Worm (Caenorhabditis elegans): ENCODE results near the gene C11E4.7.

C11E4.7 gene

ce11 chrX:9616919-9617318 lies at the start of gene C11E4.7:
TSS of gene C11E4.7 (plus strand) at chrX:9617219.
- TF ChIP-seq klf-2 (GFP tag; conservative IDR thresholded peaks at IDR 0.05) (no peak), tab-1 (GFP tag; IDR thresholded peaks at IDR 0.05) (no peak), ztf-23 (GFP tag; IDR thresholded peaks at IDR 0.05) (no peak), cog-1 (tag; optimal IDR thresholded peaks at IDR 0.05) (no peak), flt-1 (GFP tag; IDR thresholded peaks at IDR 0.05) (no peak), ztf-29 (GFP tag; IDR thresholded peaks at IDR 0.05) (no peak), med-1 (GFP tag; optimal IDR thresholded peaks at IDR 0.05; ENCODE audit: insufficient read depth) (no peak), T22C8.4 (GFP tag; IDR thresholded peaks at IDR 0.05) (no peak), ref-1 (GFP tag; conservative IDR thresholded peaks at IDR 0.05) (no peak)

DNA sequence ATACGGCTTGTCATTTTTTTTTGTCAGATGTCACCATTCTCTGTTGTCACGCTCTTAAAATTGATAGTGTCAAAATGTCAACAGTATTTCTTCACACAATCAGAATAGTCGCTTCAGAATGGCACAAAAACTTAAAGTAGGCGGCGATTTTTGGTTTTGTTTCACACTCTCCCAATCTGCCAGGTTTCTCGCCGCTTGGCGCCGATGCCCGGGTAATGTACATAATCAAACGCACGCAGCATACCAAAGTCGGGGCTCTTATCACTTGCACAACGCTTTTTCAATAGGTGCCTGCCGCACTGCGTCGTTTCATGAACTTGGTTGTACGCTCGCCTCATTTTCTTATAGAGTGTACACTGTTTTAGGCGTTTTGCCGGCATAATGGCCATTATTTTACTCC lies 48.4 kb upstream of the C11E4.7 start:
- TF ChIP-seq tab-1 (GFP tag; IDR thresholded peaks at IDR 0.05), result no peak
- no peak for TF ChIP-seq T22C8.4 (GFP tag; IDR thresholded peaks at IDR 0.05)
- no peak for TF ChIP-seq med-1 (GFP tag; optimal IDR thresholded peaks at IDR 0.05; ENCODE audit: insufficient read depth)
- TF ChIP-seq ztf-23 (GFP tag; IDR thresholded peaks at IDR 0.05), result no peak
- TF ChIP-seq cog-1 (tag; optimal IDR thresholded peaks at IDR 0.05), result no peak
- no peak for TF ChIP-seq flt-1 (GFP tag; IDR thresholded peaks at IDR 0.05)

- no peak for TF ChIP-seq ztf-23 (GFP tag; IDR thresholded peaks at IDR 0.05)
- no peak for TF ChIP-seq T22C8.4 (GFP tag; IDR thresholded peaks at IDR 0.05)
- TF ChIP-seq cog-1 (tag; optimal IDR thresholded peaks at IDR 0.05), result no peak
- TF ChIP-seq med-1 (GFP tag; optimal IDR thresholded peaks at IDR 0.05; ENCODE audit: insufficient read depth), result no peak
- TF ChIP-seq flt-1 (GFP tag; IDR thresholded peaks at IDR 0.05), result no peak
- no peak for TF ChIP-seq tab-1 (GFP tag; IDR thresholded peaks at IDR 0.05)
- no peak for TF ChIP-seq ref-1 (GFP tag; conservative IDR thresholded peaks at IDR 0.05)
- TF ChIP-seq ztf-29 (GFP tag; IDR thresholded peaks at IDR 0.05), result no peak
- no peak for TF ChIP-seq klf-2 (GFP tag; conservative IDR thresholded peaks at IDR 0.05)
Observed at ce11 chrX:9576928-9577327, 40.1 kb upstream of the C11E4.7 start, which contains the start of gene glb-17. TSS of gene glb-17 (minus strand) at chrX:9577028.

- no peak for TF ChIP-seq klf-2 (GFP tag; conservative IDR thresholded peaks at IDR 0.05)
- no peak for TF ChIP-seq T22C8.4 (GFP tag; IDR thresholded peaks at IDR 0.05)
- TF ChIP-seq tab-1 (GFP tag; IDR thresholded peaks at IDR 0.05), result no peak
- TF ChIP-seq ztf-23 (GFP tag; IDR thresholded peaks at IDR 0.05), result no peak
Observed at ce11 chrX:9584333-9584732, 32.7 kb upstream of the C11E4.7 start, which contains the start of gene gpx-5. TSS of gene gpx-5 (plus strand) at chrX:9584668.

- no peak for TF ChIP-seq klf-2 (GFP tag; conservative IDR thresholded peaks at IDR 0.05)
- TF ChIP-seq ztf-23 (GFP tag; IDR thresholded peaks at IDR 0.05), result no peak
- TF ChIP-seq flt-1 (GFP tag; IDR thresholded peaks at IDR 0.05), result no peak
- TF ChIP-seq T22C8.4 (GFP tag; IDR thresholded peaks at IDR 0.05), result no peak
- no peak for TF ChIP-seq ref-1 (GFP tag; conservative IDR thresholded peaks at IDR 0.05)
- TF ChIP-seq tab-1 (GFP tag; IDR thresholded peaks at IDR 0.05), result no peak
- TF ChIP-seq ztf-29 (GFP tag; IDR thresholded peaks at IDR 0.05), result no peak
- TF ChIP-seq cog-1 (tag; optimal IDR thresholded peaks at IDR 0.05), result no peak
- TF ChIP-seq med-1 (GFP tag; optimal IDR thresholded peaks at IDR 0.05; ENCODE audit: insufficient read depth), result no peak
Observed at ce11 chrX:9585584-9586166, 31.3 kb upstream of the C11E4.7 start.

- TF ChIP-seq cog-1 (tag; optimal IDR thresholded peaks at IDR 0.05) (no peak), klf-2 (GFP tag; conservative IDR thresholded peaks at IDR 0.05) (no peak), ztf-29 (GFP tag; IDR thresholded peaks at IDR 0.05) (no peak), med-1 (GFP tag; optimal IDR thresholded peaks at IDR 0.05; ENCODE audit: insufficient read depth) (no peak), tab-1 (GFP tag; IDR thresholded peaks at IDR 0.05) (no peak), ztf-23 (GFP tag; IDR thresholded peaks at IDR 0.05) (no peak), flt-1 (GFP tag; IDR thresholded peaks at IDR 0.05) (no peak), T22C8.4 (GFP tag; IDR thresholded peaks at IDR 0.05) (no peak), ref-1 (GFP tag; conservative IDR thresholded peaks at IDR 0.05) (no peak)
Observed at ce11 chrX:9587642-9588041, 29.4 kb upstream of the C11E4.7 start, which contains the start of gene gpx-3. TSS of gene gpx-3 (plus strand) at chrX:9587942.

ce11 chrX:9589123-9589522 lies 27.9 kb upstream of the C11E4.7 start, which contains the start of gene del-8:
TSS of gene del-8 (plus strand) at chrX:9589423.
- TF ChIP-seq flt-1 (GFP tag; IDR thresholded peaks at IDR 0.05), result no peak

DNA sequence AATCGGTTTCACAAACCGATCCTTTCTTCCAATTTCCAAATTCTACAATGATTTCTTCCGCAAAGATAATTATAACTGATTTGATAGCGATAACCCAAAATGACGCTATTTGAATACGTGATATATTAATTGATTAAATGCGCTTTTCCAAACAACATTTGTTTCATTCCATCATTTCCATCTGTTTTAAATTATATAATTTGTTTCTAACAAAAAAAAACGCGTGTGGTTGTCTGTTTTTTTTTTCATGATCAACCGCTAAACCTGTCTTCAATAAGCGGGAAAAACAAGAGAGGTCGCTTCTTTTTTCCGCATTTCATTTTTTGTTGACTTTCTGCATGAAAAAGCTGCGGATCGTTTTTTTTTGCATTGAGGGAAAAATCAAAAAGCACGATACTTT lies 19.7 kb upstream of the C11E4.7 start:
- no peak for TF ChIP-seq klf-2 (GFP tag; conservative IDR thresholded peaks at IDR 0.05)
- no peak for TF ChIP-seq tab-1 (GFP tag; IDR thresholded peaks at IDR 0.05)
- TF ChIP-seq flt-1 (GFP tag; IDR thresholded peaks at IDR 0.05), result no peak
- TF ChIP-seq cog-1 (tag; optimal IDR thresholded peaks at IDR 0.05), result no peak
- no peak for TF ChIP-seq ref-1 (GFP tag; conservative IDR thresholded peaks at IDR 0.05)
- TF ChIP-seq med-1 (GFP tag; optimal IDR thresholded peaks at IDR 0.05; ENCODE audit: insufficient read depth), result no peak
- TF ChIP-seq ztf-23 (GFP tag; IDR thresholded peaks at IDR 0.05), result no peak
- no peak for TF ChIP-seq T22C8.4 (GFP tag; IDR thresholded peaks at IDR 0.05)
- no peak for TF ChIP-seq ztf-29 (GFP tag; IDR thresholded peaks at IDR 0.05)

DNA sequence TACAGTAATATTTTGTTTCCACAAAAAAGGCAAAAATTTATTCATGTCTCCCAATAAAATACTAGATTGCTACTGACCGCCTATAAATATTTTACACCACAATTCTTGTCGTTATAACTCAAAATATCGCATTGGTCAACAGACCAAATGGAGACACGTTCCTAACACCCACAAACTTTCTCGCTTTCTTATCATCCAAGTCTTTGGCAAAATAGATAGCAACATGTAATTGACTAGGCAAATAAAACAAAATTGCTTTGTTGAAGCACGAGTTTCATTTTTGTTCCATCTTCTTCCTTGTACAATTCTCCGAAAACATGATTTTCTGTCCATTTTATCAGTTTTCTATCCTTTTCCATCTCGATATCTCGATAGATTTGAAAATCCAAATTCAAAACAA lies 14.4 kb upstream of the C11E4.7 start:
- no peak for TF ChIP-seq tab-1 (GFP tag; IDR thresholded peaks at IDR 0.05)
- no peak for TF ChIP-seq ztf-29 (GFP tag; IDR thresholded peaks at IDR 0.05)
- no peak for TF ChIP-seq ztf-23 (GFP tag; IDR thresholded peaks at IDR 0.05)
- no peak for TF ChIP-seq T22C8.4 (GFP tag; IDR thresholded peaks at IDR 0.05)
- TF ChIP-seq flt-1 (GFP tag; IDR thresholded peaks at IDR 0.05), result no peak
- TF ChIP-seq klf-2 (GFP tag; conservative IDR thresholded peaks at IDR 0.05), result no peak

DNA sequence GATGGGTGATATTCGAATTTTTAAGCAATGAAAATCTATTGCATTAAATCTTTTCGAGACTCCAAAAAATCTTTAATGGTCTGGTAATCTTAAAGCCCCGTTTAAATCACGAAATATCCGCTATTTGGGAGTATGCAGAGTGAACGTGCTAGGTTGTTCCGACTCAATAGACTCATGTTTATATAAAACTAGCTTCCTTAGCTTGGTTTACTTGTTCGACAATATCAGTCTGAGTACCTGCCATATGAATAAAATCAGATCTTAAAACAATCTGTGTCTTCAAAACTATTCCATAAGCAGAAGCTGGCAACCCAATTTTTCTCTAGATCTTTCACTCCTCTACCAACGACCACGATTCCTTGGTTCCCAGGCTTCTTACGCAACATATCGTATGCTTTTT lies 13.8 kb upstream of the C11E4.7 start:
- TF ChIP-seq ref-1 (GFP tag; conservative IDR thresholded peaks at IDR 0.05), result no peak
- no peak for TF ChIP-seq T22C8.4 (GFP tag; IDR thresholded peaks at IDR 0.05)
- no peak for TF ChIP-seq klf-2 (GFP tag; conservative IDR thresholded peaks at IDR 0.05)
- no peak for TF ChIP-seq cog-1 (tag; optimal IDR thresholded peaks at IDR 0.05)
- no peak for TF ChIP-seq ztf-29 (GFP tag; IDR thresholded peaks at IDR 0.05)
- TF ChIP-seq ztf-23 (GFP tag; IDR thresholded peaks at IDR 0.05), result no peak
- TF ChIP-seq tab-1 (GFP tag; IDR thresholded peaks at IDR 0.05), result no peak
- TF ChIP-seq med-1 (GFP tag; optimal IDR thresholded peaks at IDR 0.05; ENCODE audit: insufficient read depth), result no peak
- no peak for TF ChIP-seq flt-1 (GFP tag; IDR thresholded peaks at IDR 0.05)
